Comparison of ENCODE assay signal across 1 fruit fly cellular context in the genomic region with DNA sequence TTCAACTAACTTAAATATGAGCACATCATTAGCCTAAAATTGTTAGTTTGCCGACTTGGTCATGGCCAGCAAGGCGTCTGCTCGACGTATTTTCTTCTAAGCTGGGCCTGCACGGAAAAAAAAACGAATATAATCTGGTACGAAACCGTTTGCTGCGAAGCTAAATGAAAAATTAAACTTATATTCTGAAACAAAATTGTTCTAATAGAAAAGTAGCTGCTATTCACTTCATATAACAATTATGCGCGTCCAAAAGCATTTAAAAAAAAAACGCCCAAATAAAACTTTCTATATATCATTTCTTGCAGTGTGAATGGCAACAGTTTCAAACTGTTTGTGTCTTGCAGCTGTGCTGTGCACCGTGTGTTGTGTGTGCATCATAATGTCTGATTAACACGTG.
A peak's percentile ranks its signal among the peaks of the same experiment; 100 is the strongest.
TF ChIP-seq lines count a peak whose summit lies in the region.

No protein-coding gene starts in this region.

TF ChIP-seq in whole organism, prepupa, 60 proteins besides CTCF, POLR2A, EP300 and RAD21 (continued from another document):
- TF ChIP-seq CG34406 (GFP tag; optimal IDR thresholded peaks at IDR 0.05; lab: Kevin White, UChicago) (no peak), CG15336 (GFP tag; IDR thresholded peaks at IDR 0.05; lab: Robert Waterston, UW) (peak; percentile 52), Lpt (GFP tag; optimal IDR thresholded peaks at IDR 0.05; lab: Kevin White, UChicago) (peak; percentile 53), CG9139 (GFP tag; optimal IDR thresholded peaks at IDR 0.05; lab: Kevin White, UChicago) (no peak), Ets96B (tag; optimal IDR thresholded peaks at IDR 0.05; lab: Kevin White, UChicago) (no peak), CG6792 (GFP tag; optimal IDR thresholded peaks at IDR 0.05; lab: Kevin White, UChicago) (no peak), salr (GFP tag; optimal IDR thresholded peaks at IDR 0.05; lab: Kevin White, UChicago) (peak in 1 of 2 experiments; percentile 18), fd85E (GFP tag; optimal IDR thresholded peaks at IDR 0.05; lab: Kevin White, UChicago) (no peak), topi (GFP tag; optimal IDR thresholded peaks at IDR 0.05; lab: Kevin White, UChicago) (peak; percentile 31), CG6163 (GFP tag; IDR thresholded peaks at IDR 0.05; lab: Robert Waterston, UW) (peak; percentile 51; the same call in 1 of the 3 replicates), Hr38 (GFP tag; optimal IDR thresholded peaks at IDR 0.05; lab: Kevin White, UChicago) (no peak), svp (GFP tag; lab: Kevin White, UChicago) (no peak), vri (GFP tag; optimal IDR thresholded peaks at IDR 0.05; lab: Kevin White, UChicago) (no peak), dac (GFP tag; optimal IDR thresholded peaks at IDR 0.05; lab: Kevin White, UChicago) (no peak), Gug (GFP tag; IDR thresholded peaks at IDR 0.05; lab: Robert Waterston, UW) (no peak), CG10631 (GFP tag; optimal IDR thresholded peaks at IDR 0.05; lab: Kevin White, UChicago) (peak; percentile 35), CG3919 (GFP tag; optimal IDR thresholded peaks at IDR 0.05; lab: Kevin White, UChicago) (peak; percentile 37), pdm3 (GFP tag; optimal IDR thresholded peaks at IDR 0.05; lab: Kevin White, UChicago) (peak; percentile 30), CG8119 (GFP tag; IDR thresholded peaks at IDR 0.05; lab: Robert Waterston, UW) (peak; percentile 47; the same call in 1 of the 3 replicates), Smox (GFP tag; optimal IDR thresholded peaks at IDR 0.05; lab: Kevin White, UChicago) (no peak), Sox14 (GFP tag; optimal IDR thresholded peaks at IDR 0.05; lab: Kevin White, UChicago) (peak; percentile 35), CG10669 (GFP tag; optimal IDR thresholded peaks at IDR 0.05; lab: Kevin White, UChicago) (no peak), dsx (GFP tag; optimal IDR thresholded peaks at IDR 0.05; lab: Kevin White, UChicago; ENCODE audit: poor library complexity, severe bottlenecking) (no peak), Eip75B (GFP tag; optimal IDR thresholded peaks at IDR 0.05; lab: Kevin White, UChicago) (no peak), fd59A (GFP tag; optimal IDR thresholded peaks at IDR 0.05; lab: Kevin White, UChicago) (no peak)
